Fruit fly (Drosophila melanogaster): ENCODE measurements around the gene Clk.

- TF ChIP-seq EcR (GFP tag; optimal IDR thresholded peaks at IDR 0.05) (no peak), CG8159 (tag; optimal IDR thresholded peaks at IDR 0.05) (no peak), CG13204 (GFP tag; optimal IDR thresholded peaks at IDR 0.05) (no peak), fd96Ca (GFP tag; IDR thresholded peaks at IDR 0.05) (no peak), CG8301 (tag; optimal IDR thresholded peaks at IDR 0.05) (no peak), Snoo (tag; optimal IDR thresholded peaks at IDR 0.05) (no peak), CG4496 (GFP tag; IDR thresholded peaks at IDR 0.05) (no peak), Pif1A (GFP tag; optimal IDR thresholded peaks at IDR 0.05) (no peak), CG14655 (GFP tag; optimal IDR thresholded peaks at IDR 0.05) (no peak), CG9948 (tag; optimal IDR thresholded peaks at IDR 0.05) (no peak), Ets98B (GFP tag; IDR thresholded peaks at IDR 0.05) (no peak), rn (GFP tag; IDR thresholded peaks at IDR 0.05) (no peak)
These were observed 43.2 kb downstream of the Clk start, which contains the start of gene CG8492 for dm6 chr3L:7732141-7732748.

Measured in whole organism, pupa.